Fruit fly (Drosophila melanogaster) whole organism, prepupa: ENCODE results near the gene Ilk.

Experiments used
- CG10631 ChIP-seq: fragments of 200-800 bp; sonication (Bioruptor generic); optimal IDR thresholded peaks from 2 replicates; lab custom pipeline; 2016; ENCODE audit warnings: missing biosample characterization, missing genetic modification characterization
- Eip75B ChIP-seq: fragments of 200-800 bp; sonication (Bioruptor generic); optimal IDR thresholded peaks from 3 replicates; lab custom pipeline; 2016; ENCODE audit warnings: missing biosample characterization, missing genetic modification characterization
- Hr39 ChIP-seq: fragments of 200-800 bp; sonication (Bioruptor generic); optimal IDR thresholded peaks from 2 replicates; lab custom pipeline; 2016; ENCODE audit warnings: missing biosample characterization, missing genetic modification characterization
- dac ChIP-seq: fragments of 200-800 bp; sonication (Bioruptor generic); optimal IDR thresholded peaks from 2 replicates; lab custom pipeline; 2017; ENCODE audit warnings: missing biosample characterization, mild to moderate bottlenecking, missing genetic modification characterization

DNA sequence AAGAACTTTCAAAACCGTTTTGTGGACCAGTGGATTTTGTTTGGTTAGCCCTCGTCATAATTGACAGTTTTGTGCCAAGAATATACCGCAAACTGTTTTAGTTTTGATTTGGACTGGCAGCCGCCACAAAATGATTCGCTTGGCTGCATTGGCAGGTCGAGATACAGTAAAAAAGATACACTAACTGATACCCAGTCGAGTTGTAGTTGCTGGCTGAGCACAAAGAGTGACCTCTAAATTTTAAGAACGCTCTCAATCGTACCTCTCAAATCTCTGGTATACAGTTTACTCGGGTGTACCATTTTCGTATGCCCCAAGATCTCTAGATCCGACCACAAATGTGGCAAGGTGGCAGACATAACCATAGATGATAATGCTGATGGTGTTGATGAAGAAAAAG lies 26.3 kb downstream of the Ilk start:
- TF ChIP-seq Hr39 (GFP tag; lab: Kevin White, UChicago): no peak
- no peak for TF ChIP-seq Eip75B (GFP tag; lab: Kevin White, UChicago)
- no peak for TF ChIP-seq CG10631 (GFP tag; lab: Kevin White, UChicago)
- no peak for TF ChIP-seq dac
